Worm (Caenorhabditis elegans) whole organism, late embryonic: Measurements from ENCODE around the gene mob-1.

ENCODE experiments used
- C38D4.7 ChIP-seq: fragments of 200-800 bp; sonication (Bioruptor generic); optimal IDR thresholded peaks from 2 replicates; lab custom pipeline; 2018; ENCODE audit warnings: mild to moderate bottlenecking, missing genetic modification characterization, moderate library complexity, missing compliant biosample characterization
- ama-1 ChIP-seq: fragments of 150-350 bp; optimal IDR thresholded peaks from 2 replicates; lab custom pipeline; 2014
- elt-2 ChIP-seq: sonication (generic microtip); optimal IDR thresholded peaks from 2 replicates; lab custom pipeline; 2016; ENCODE audit warnings: missing genetic modification reagents, missing genetic modification characterization, missing compliant biosample characterization
- ets-4 ChIP-seq: sonication (generic microtip); optimal IDR thresholded peaks from 2 replicates; lab custom pipeline; 2016; ENCODE audit warnings: missing genetic modification characterization, missing compliant biosample characterization
- hlh-15 ChIP-seq: sonication (generic microtip); optimal IDR thresholded peaks from 2 replicates; lab custom pipeline; 2016; ENCODE audit warnings: missing genetic modification characterization, missing compliant biosample characterization
- hlh-8 ChIP-seq: sonication (generic microtip); optimal IDR thresholded peaks from 2 replicates; lab custom pipeline; 2016; ENCODE audit warnings: missing genotype, missing genetic modification characterization, missing compliant biosample characterization
- nhr-11 ChIP-seq: fragments of 150-350 bp; optimal IDR thresholded peaks from 2 replicates; lab custom pipeline; 2014; ENCODE audit warnings: missing biosample characterization, missing genetic modification characterization
- pax-1 ChIP-seq: fragments of 150-350 bp; optimal IDR thresholded peaks from 2 replicates; lab custom pipeline; 2014; ENCODE audit warnings: missing biosample characterization, missing genetic modification characterization
- pqm-1 ChIP-seq: sonication (generic microtip); optimal IDR thresholded peaks from 2 replicates; lab custom pipeline; 2016; ENCODE audit warnings: missing genetic modification characterization, missing compliant biosample characterization
- ref-2 ChIP-seq: sonication (generic microtip); optimal IDR thresholded peaks from 2 replicates; lab custom pipeline; 2016; ENCODE audit warnings: missing genetic modification characterization, missing compliant biosample characterization
- tbx-2 ChIP-seq: sonication (generic microtip); optimal IDR thresholded peaks from 2 replicates; lab custom pipeline; 2016; ENCODE audit warnings: missing genetic modification characterization, missing compliant biosample characterization
- tbx-7 ChIP-seq: sonication (generic microtip); optimal IDR thresholded peaks from 2 replicates; lab custom pipeline; 2016; ENCODE audit warnings: missing genotype, missing genetic modification characterization, missing compliant biosample characterization

DNA sequence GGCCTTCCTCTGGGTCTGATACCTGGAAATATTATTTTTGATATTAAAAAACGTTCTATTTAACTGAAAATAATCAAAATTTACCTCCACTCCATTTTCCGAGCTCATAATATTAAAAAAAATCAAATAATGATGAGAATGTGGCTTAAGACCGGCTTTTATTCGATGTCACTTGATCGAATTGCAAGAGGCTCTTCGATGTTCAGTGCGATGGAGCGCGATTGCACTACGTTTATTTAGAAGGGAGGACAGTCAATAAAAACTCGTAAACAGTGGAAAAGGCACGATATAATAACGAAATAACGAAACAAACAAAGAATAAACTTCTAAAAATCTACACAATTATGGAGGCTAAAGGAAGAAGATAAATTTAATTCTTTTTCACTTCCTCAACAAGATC, 5.6 kb upstream of the mob-1 start, which contains the start of gene tag-30:
- peak; percentile 41 for TF ChIP-seq tbx-2
- no peak for TF ChIP-seq ets-4 (tag; lab: Kevin White, UChicago)
- no peak for TF ChIP-seq pax-1 (tag; lab: Kevin White, UChicago)
- no peak for TF ChIP-seq nhr-11 (tag; lab: Kevin White, UChicago)
- no peak for TF ChIP-seq ama-1 (lab: Kevin White, UChicago)
- no peak for TF ChIP-seq hlh-15 (tag; lab: Kevin White, UChicago)
- no peak for TF ChIP-seq C38D4.7 (GFP tag; lab: Kevin White, UChicago)
- no peak for TF ChIP-seq ref-2 (tag; lab: Kevin White, UChicago)
- no peak for TF ChIP-seq hlh-8 (tag; lab: Kevin White, UChicago)
- no peak for TF ChIP-seq elt-2 (tag; lab: Kevin White, UChicago)
- TF ChIP-seq pqm-1, result no peak
- no peak for TF ChIP-seq tbx-7 (tag; lab: Kevin White, UChicago)
